Fruit fly (Drosophila melanogaster) whole organism: ENCODE data around the gene CG42818.

ENCODE experiments used
- EcR ChIP-seq, 2 experiments: fragments of >200 bp; optimal IDR thresholded peaks; 2 replicates each; lab custom pipeline; 2017; ENCODE audit warnings: missing biosample characterization in 2 of 2, missing genetic modification characterization in 2 of 2, missing genetic modification reagents in 2 of 2
- pan ChIP-seq: fragments of >200 bp; optimal IDR thresholded peaks from 2 replicates; lab custom pipeline; 2017
- usp ChIP-seq: fragments of >200 bp; optimal IDR thresholded peaks from 2 replicates; lab custom pipeline; 2017; ENCODE audit warnings: missing biosample characterization, missing genetic modification characterization, mixed read lengths

- no peak for TF ChIP-seq EcR (GFP tag; optimal IDR thresholded peaks at IDR 0.05; lab: Kevin White, UChicago)
- no peak for TF ChIP-seq pan (lab: Kevin White, UChicago)
- no peak for TF ChIP-seq usp (GFP tag; lab: Kevin White, UChicago)
Observed at dm6 chr2L:16272730-16273129, 31.0 kb downstream of the CG42818 start.
